Fruit fly (Drosophila melanogaster) whole organism, adult: Measurements from ENCODE around the gene CG33489.

Source experiments
- CG11617 ChIP-seq: fragments of 200-800 bp; sonication (Bioruptor generic); optimal IDR thresholded peaks from 2 replicates; lab custom pipeline; 2017; ENCODE audit warnings: mild to moderate bottlenecking, missing biosample characterization, missing genetic modification reagents, missing genetic modification characterization
- CG12768 ChIP-seq: fragments of 200-800 bp; sonication (Bioruptor generic); optimal IDR thresholded peaks from 2 replicates; lab custom pipeline; 2017; ENCODE audit warnings: missing biosample characterization, missing genetic modification characterization, mild to moderate bottlenecking, moderate library complexity, missing genetic modification reagents
- CG14711 ChIP-seq: fragments of 200-800 bp; sonication (Bioruptor generic); optimal IDR thresholded peaks from 2 replicates; lab custom pipeline; 2018; ENCODE audit warnings: missing biosample characterization, mild to moderate bottlenecking, missing genetic modification characterization, moderate library complexity
- CG1620 ChIP-seq: fragments of 200-800 bp; sonication (Bioruptor generic); optimal IDR thresholded peaks from 2 replicates; lab custom pipeline; 2016; ENCODE audit warnings: missing biosample characterization, missing genetic modification characterization
- CG33017 ChIP-seq: fragments of 200-800 bp; sonication (Bioruptor generic); optimal IDR thresholded peaks from 2 replicates; lab custom pipeline; 2018; ENCODE audit warnings: missing biosample characterization, mild to moderate bottlenecking, missing genetic modification characterization, moderate library complexity
- CG5204 ChIP-seq: fragments of 200-800 bp; sonication (Bioruptor generic); optimal IDR thresholded peaks from 2 replicates; lab custom pipeline; 2016; ENCODE audit warnings: missing biosample characterization, missing genetic modification characterization
- CG7045 ChIP-seq: fragments of 200-800 bp; sonication (Bioruptor generic); optimal IDR thresholded peaks from 2 replicates; lab custom pipeline; 2017; ENCODE audit warnings: missing biosample characterization, mild to moderate bottlenecking, missing genetic modification characterization
- CG7101 ChIP-seq: fragments of 200-800 bp; sonication (Bioruptor generic); optimal IDR thresholded peaks from 2 replicates; lab custom pipeline; 2018; ENCODE audit warnings: missing biosample characterization, mild to moderate bottlenecking, missing genetic modification characterization, moderate library complexity
- Clk ChIP-seq: fragments of 200-800 bp; sonication (Bioruptor generic); optimal IDR thresholded peaks from 2 replicates; lab custom pipeline; 2017; ENCODE audit warnings: missing biosample characterization, missing genetic modification characterization
- Crg-1 ChIP-seq: fragments of 200-800 bp; sonication (Bioruptor generic); optimal IDR thresholded peaks from 2 replicates; lab custom pipeline; 2016; ENCODE audit warnings: missing biosample characterization, missing genetic modification characterization
- Hr96 ChIP-seq: fragments of 200-800 bp; sonication (Bioruptor generic); optimal IDR thresholded peaks from 2 replicates; lab custom pipeline; 2016; ENCODE audit warnings: missing biosample characterization, missing genetic modification characterization
- Mnt ChIP-seq: fragments of 200-800 bp; sonication (Bioruptor generic); optimal IDR thresholded peaks from 2 replicates; lab custom pipeline; 2016; ENCODE audit warnings: missing biosample characterization, mild to moderate bottlenecking, missing genetic modification characterization
- bab1 ChIP-seq: fragments of 200-800 bp; sonication (Bioruptor generic); optimal IDR thresholded peaks from 3 replicates; lab custom pipeline; 2019; ENCODE audit warnings: missing biosample characterization, mild to moderate bottlenecking, missing genetic modification characterization, moderate library complexity
- cic ChIP-seq: fragments of 200-800 bp; sonication (Bioruptor generic); optimal IDR thresholded peaks from 2 replicates; lab custom pipeline; 2017; ENCODE audit warnings: missing biosample characterization, mild to moderate bottlenecking, missing genetic modification characterization, moderate library complexity
- cnc ChIP-seq, 2 experiments: fragments of >200 bp; optimal IDR thresholded peaks; 2 replicates each; lab custom pipeline; 2017
- kay ChIP-seq: fragments of 200-800 bp; sonication (Bioruptor generic); peaks from one replicate; lab custom pipeline; 2016; ENCODE audit warnings: missing biosample characterization, missing genetic modification characterization, borderline replicate concordance
- ovo ChIP-seq: fragments of 200-800 bp; sonication (Bioruptor generic); optimal IDR thresholded peaks from 2 replicates; lab custom pipeline; 2016; ENCODE audit warnings: missing biosample characterization, missing genetic modification characterization
- pad ChIP-seq: fragments of 200-800 bp; sonication (Bioruptor generic); optimal IDR thresholded peaks from 3 replicates; lab custom pipeline; 2017; ENCODE audit warnings: missing biosample characterization, missing genetic modification characterization, mild to moderate bottlenecking, moderate library complexity, missing genetic modification reagents
- tj ChIP-seq: fragments of 200-800 bp; sonication (Bioruptor generic); optimal IDR thresholded peaks from 3 replicates; lab custom pipeline; 2017; ENCODE audit warnings: missing biosample characterization, mild to moderate bottlenecking, missing genetic modification characterization, moderate library complexity
- toe ChIP-seq: fragments of 200-800 bp; sonication (Bioruptor generic); optimal IDR thresholded peaks from 2 replicates; lab custom pipeline; 2016; ENCODE audit warnings: missing biosample characterization, missing genetic modification characterization

Gene CG33489

dm6 chr3L:11552996-11553671 lies 23.7 kb downstream of the CG33489 start:
- TF ChIP-seq Hr96 (GFP tag; lab: Kevin White, UChicago) (no peak), toe (GFP tag; lab: Kevin White, UChicago) (no peak), Clk (no peak), CG14711 (no peak), Crg-1 (GFP tag; lab: Kevin White, UChicago) (peak; percentile 25), CG1620 (GFP tag; lab: Kevin White, UChicago) (no peak), CG12768 (GFP tag; lab: Kevin White, UChicago) (peak; percentile 87), cnc (optimal IDR thresholded peaks at IDR 0.05; lab: Kevin White, UChicago) (no peak), bab1 (GFP tag; lab: Kevin White, UChicago) (peak; percentile 57), pad (GFP tag; lab: Kevin White, UChicago) (peak; percentile 22), CG11617 (peak; percentile 32), CG33017 (tag; lab: Kevin White, UChicago) (peak; percentile 22), tj (GFP tag; lab: Kevin White, UChicago) (peak; percentile 85), CG5204 (GFP tag; lab: Kevin White, UChicago) (no peak), CG7101 (tag; lab: Kevin White, UChicago) (peak; percentile 38), kay (GFP tag; lab: Kevin White, UChicago) (no peak), CG7045 (GFP tag; lab: Kevin White, UChicago) (no peak), Mnt (peak; percentile 72), cic (peak; percentile 90), ovo (GFP tag; lab: Kevin White, UChicago) (no peak)

dm6 chr3L:11551949-11552348 lies 24.9 kb downstream of the CG33489 start:
- no peak for TF ChIP-seq cic
- peak; percentile 1 for TF ChIP-seq tj (GFP tag; lab: Kevin White, UChicago)
- no peak for TF ChIP-seq CG7101 (tag; lab: Kevin White, UChicago)
- no peak for TF ChIP-seq kay (GFP tag; lab: Kevin White, UChicago)
- TF ChIP-seq CG5204 (GFP tag; lab: Kevin White, UChicago): no peak
- peak; percentile 11 for TF ChIP-seq CG33017 (tag; lab: Kevin White, UChicago)
- TF ChIP-seq CG14711: peak; percentile 19

DNA sequence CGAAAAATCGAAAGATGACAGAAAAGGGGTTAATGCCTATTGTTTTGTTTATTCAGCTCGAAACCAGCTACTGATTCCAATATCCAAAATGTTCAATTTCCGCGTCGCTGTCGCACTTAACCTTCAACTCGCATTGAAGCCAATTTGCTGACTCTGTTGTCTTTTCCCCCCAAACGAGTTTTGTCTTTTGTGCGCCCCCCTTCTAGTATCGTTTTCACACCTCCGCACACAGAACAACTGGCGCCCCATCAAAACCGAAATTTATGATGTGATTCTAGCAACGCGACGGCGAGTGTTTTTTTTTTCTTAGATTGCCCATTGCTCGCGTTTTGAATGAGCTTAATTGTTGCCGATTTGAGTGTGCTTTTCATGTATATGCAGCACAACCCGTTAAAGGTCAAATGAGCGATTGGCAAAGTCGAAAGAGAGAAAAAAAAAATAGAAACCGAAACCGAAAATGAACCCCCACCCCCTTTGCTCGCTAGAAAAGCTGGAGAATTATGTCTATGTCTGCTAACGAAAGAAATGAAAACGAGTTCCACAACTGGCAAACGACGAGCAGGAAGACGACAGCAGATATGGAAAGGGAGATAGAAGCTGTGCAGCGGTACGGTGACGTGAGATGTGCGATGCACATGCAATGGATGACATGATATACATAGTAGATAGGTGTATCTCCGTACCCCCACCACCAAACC lies 26.3 kb downstream of the CG33489 start:
- TF ChIP-seq tj (GFP tag; lab: Kevin White, UChicago) (peak; percentile 89), cnc (optimal IDR thresholded peaks at IDR 0.05; lab: Kevin White, UChicago) (no peak)

DNA sequence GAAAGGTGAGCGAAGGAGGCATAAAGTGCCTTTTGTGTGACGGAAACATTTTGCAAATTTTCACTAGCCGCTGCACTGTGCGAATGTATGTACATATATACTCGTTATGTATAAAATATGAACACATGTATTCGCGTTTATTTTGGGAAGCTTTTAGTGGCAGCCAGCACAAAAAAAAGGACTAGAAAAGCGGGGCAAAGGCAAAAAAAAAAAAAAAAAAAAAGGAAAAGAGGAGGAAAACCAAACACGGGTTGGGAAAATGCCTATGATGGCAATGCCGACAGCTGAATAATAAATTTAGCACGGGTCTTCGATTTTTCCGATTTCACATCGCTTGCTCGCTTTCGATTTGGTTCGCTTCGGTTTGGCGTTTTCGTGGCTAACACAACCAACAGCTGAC lies 27.4 kb downstream of the CG33489 start:
- TF ChIP-seq tj (GFP tag; lab: Kevin White, UChicago) (peak; percentile 59), CG14711 (no peak), CG11617 (no peak), kay (GFP tag; lab: Kevin White, UChicago) (no peak)

- no peak for TF ChIP-seq CG7101 (tag; lab: Kevin White, UChicago)
- TF ChIP-seq CG7045 (GFP tag; lab: Kevin White, UChicago): no peak
- TF ChIP-seq tj (GFP tag; lab: Kevin White, UChicago): peak; percentile 82
- no peak for TF ChIP-seq CG11617
These were observed 28.8 kb downstream of the CG33489 start for dm6 chr3L:11548009-11548408.

DNA sequence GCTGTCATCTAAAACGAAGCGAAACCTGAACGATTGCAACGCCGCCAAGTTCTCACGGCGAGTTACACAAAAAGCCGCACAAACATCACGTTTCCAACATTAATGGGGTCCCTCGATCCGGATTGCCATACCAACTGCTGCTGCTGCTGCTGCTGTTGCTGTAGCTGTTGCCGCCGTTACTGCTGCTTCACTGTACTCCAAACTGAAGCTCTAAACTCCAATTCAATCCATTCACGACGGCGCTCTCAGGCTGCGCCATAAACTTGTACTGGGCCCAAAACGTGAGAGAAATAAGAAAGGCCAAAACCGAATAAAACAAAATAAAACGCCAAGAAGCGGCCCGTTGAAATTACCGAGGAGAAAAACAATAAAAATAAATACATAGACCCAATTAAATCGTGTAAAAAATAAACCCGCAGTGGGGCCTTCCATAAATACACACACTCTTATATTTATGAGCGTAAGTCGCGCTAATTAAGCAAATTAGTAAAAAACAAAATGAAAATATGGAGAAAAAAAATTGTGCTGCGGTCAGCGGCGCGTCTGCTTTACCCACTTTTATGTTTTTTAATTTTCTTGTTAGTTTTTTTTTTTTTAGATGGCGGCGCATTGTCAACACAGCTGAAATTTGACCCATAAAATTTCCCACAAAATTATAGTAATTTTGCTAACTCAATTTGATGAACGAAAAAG lies 29.4 kb downstream of the CG33489 start:
- no peak for TF ChIP-seq Crg-1 (GFP tag; lab: Kevin White, UChicago)
- peak; percentile 97 for TF ChIP-seq tj (GFP tag; lab: Kevin White, UChicago)

DNA sequence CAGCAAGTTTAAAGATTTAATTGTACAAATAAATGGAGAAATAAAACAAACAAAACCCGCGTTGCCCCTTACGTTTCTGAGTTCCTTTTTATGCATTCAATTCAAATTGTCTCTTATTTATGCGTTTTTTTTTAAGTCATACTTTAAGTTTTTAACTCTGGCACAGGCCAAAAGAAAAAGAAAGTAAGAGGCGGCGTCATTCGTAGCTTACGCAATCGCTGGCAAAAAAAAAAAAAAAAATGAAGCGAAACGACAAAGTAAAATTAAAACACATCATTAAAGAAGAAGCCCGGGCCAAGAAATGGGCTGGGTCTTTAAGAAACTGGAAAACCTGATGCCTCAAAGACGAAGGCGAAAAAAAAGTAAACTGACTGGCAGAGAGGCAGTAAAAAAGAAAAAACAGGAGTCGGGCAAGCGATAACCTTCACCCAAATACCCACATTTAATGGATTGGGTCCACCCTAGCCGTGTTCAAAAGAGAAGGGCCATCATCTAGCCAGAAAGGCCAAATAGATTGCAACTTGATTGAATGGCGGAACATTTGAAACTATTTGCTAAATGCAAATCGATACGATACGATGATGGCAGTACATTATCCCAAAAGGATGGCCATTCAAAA lies 33.1 kb downstream of the CG33489 start:
- TF ChIP-seq kay (GFP tag; lab: Kevin White, UChicago) (peak; percentile 72), CG12768 (GFP tag; lab: Kevin White, UChicago) (no peak)
